Fruit fly (Drosophila melanogaster): ENCODE data around the gene CG33639.

CG33639 gene

dm6 chrX:18208079-18208865 is 17.6 kb downstream of the CG33639 start (continued):
- TF ChIP-seq kni (GFP tag; optimal IDR thresholded peaks at IDR 0.05) = no peak
- TF ChIP-seq grau (tag; optimal IDR thresholded peaks at IDR 0.05) = peak; percentile 18
- no peak for TF ChIP-seq fd64A (GFP tag; optimal IDR thresholded peaks at IDR 0.05)
- TF ChIP-seq CG1602 (GFP tag; optimal IDR thresholded peaks at IDR 0.05) = no peak
- TF ChIP-seq CG14710 (tag; optimal IDR thresholded peaks at IDR 0.05) = peak; percentile 50
- TF ChIP-seq Hey (tag; optimal IDR thresholded peaks at IDR 0.05) = no peak
- TF ChIP-seq gsb-n (tag; optimal IDR thresholded peaks at IDR 0.05) = peak; percentile 14
- TF ChIP-seq cg (GFP tag; optimal IDR thresholded peaks at IDR 0.05) = peak; percentile 45
- no peak for TF ChIP-seq sr (GFP tag; IDR thresholded peaks at IDR 0.05)
- TF ChIP-seq bcd (GFP tag; optimal IDR thresholded peaks at IDR 0.05) = no peak
- TF ChIP-seq danr (GFP tag; IDR thresholded peaks at IDR 0.05) = no peak
- TF ChIP-seq CG11504 (tag; optimal IDR thresholded peaks at IDR 0.05) = no peak
- TF ChIP-seq Drgx (GFP tag; IDR thresholded peaks at IDR 0.05) = no peak
- TF ChIP-seq zfh1 (GFP tag; IDR thresholded peaks at IDR 0.05) = no peak
- TF ChIP-seq tgo (GFP tag; IDR thresholded peaks at IDR 0.05) = no peak
- TF ChIP-seq CG11696 (GFP tag; IDR thresholded peaks at IDR 0.05) = no peak
- TF ChIP-seq rib (GFP tag; IDR thresholded peaks at IDR 0.05) = no peak
- peak; percentile 11 for TF ChIP-seq sens (GFP tag)
- no peak for TF ChIP-seq lbe (GFP tag; optimal IDR thresholded peaks at IDR 0.05)
- no peak for TF ChIP-seq CG17802 (tag; optimal IDR thresholded peaks at IDR 0.05)
- no peak for TF ChIP-seq CG12071 (GFP tag; optimal IDR thresholded peaks at IDR 0.05)
- TF ChIP-seq Fer1 (GFP tag; optimal IDR thresholded peaks at IDR 0.05) = no peak
- TF ChIP-seq CG17385 (GFP tag; optimal IDR thresholded peaks at IDR 0.05) = no peak
- TF ChIP-seq Blimp-1 (GFP tag; optimal IDR thresholded peaks at IDR 0.05) = peak; percentile 28
- no peak for TF ChIP-seq CG16863 (GFP tag; optimal IDR thresholded peaks at IDR 0.05)
- peak; percentile 43 for TF ChIP-seq CoRest (tag; optimal IDR thresholded peaks at IDR 0.05)
- no peak for TF ChIP-seq CG9215 (GFP tag; IDR thresholded peaks at IDR 0.05)
- peak; percentile 5 for TF ChIP-seq CG10209 (GFP tag; optimal IDR thresholded peaks at IDR 0.05)
- TF ChIP-seq ato (GFP tag; IDR thresholded peaks at IDR 0.05; ENCODE audit: partially characterized antibody) = no peak
- no peak for TF ChIP-seq Asciz (GFP tag; optimal IDR thresholded peaks at IDR 0.05)
- TF ChIP-seq fd102C (GFP tag; optimal IDR thresholded peaks at IDR 0.05) = no peak
- no peak for TF ChIP-seq CG7963 (GFP tag; IDR thresholded peaks at IDR 0.05; ENCODE audit: partially characterized antibody)
- no peak for TF ChIP-seq Neu2 (GFP tag; optimal IDR thresholded peaks at IDR 0.05; ENCODE audit: borderline replicate concordance)
- no peak for TF ChIP-seq GATAe (GFP tag; conservative IDR thresholded peaks at IDR 0.05)
- no peak for TF ChIP-seq Sox102F (GFP tag; optimal IDR thresholded peaks at IDR 0.05)
- no peak for TF ChIP-seq z (GFP tag; IDR thresholded peaks at IDR 0.05)
- no peak for TF ChIP-seq CG3847 (GFP tag; IDR thresholded peaks at IDR 0.05)
- TF ChIP-seq kah (GFP tag; optimal IDR thresholded peaks at IDR 0.05) = peak; percentile 65
- no peak for TF ChIP-seq wor (GFP tag; IDR thresholded peaks at IDR 0.05)
- TF ChIP-seq seq (GFP tag; IDR thresholded peaks at IDR 0.05) = no peak
- no peak for TF ChIP-seq usp (GFP tag; optimal IDR thresholded peaks at IDR 0.05)
- TF ChIP-seq bab2 (GFP tag; optimal IDR thresholded peaks at IDR 0.05) = no peak
- peak; percentile 63 for TF ChIP-seq CG10979 (tag; optimal IDR thresholded peaks at IDR 0.05)
- TF ChIP-seq nmo (GFP tag; optimal IDR thresholded peaks at IDR 0.05) = peak; percentile 65
- TF ChIP-seq peb (GFP tag; IDR thresholded peaks at IDR 0.05) = no peak
- peak; percentile 95 for TF ChIP-seq twi (tag; optimal IDR thresholded peaks at IDR 0.05)
- no peak for TF ChIP-seq NFAT (GFP tag; IDR thresholded peaks at IDR 0.05)
- peak; percentile 35 for TF ChIP-seq Sox100B (GFP tag; optimal IDR thresholded peaks at IDR 0.05)
- no peak for TF ChIP-seq fu2 (GFP tag; optimal IDR thresholded peaks at IDR 0.05)
- TF ChIP-seq gt (GFP tag; IDR thresholded peaks at IDR 0.05) = no peak

All from whole organism, embryonic.